Worm (Caenorhabditis elegans): ENCODE results near the gene srsx-34.

ce11 chrV:9082350-9082749 is 46.6 kb downstream of the srsx-34 start:
- TF ChIP-seq F13H6.1 (tag; optimal IDR thresholded peaks at IDR 0.05): no peak
- TF ChIP-seq fax-1 (tag; optimal IDR thresholded peaks at IDR 0.05): no peak
- TF ChIP-seq nhr-11 (tag; optimal IDR thresholded peaks at IDR 0.05): no peak
- TF ChIP-seq pat-9 (tag; optimal IDR thresholded peaks at IDR 0.05): no peak
- TF ChIP-seq ceh-22 (tag; optimal IDR thresholded peaks at IDR 0.05): no peak

Data from whole organism, late embryonic.